Worm (Caenorhabditis elegans) whole organism, L1 larva: ENCODE data around the gene C04C3.4.

Experiments used
- C16A3.4 ChIP-seq: fragments of 150-350 bp; optimal IDR thresholded peaks from 2 replicates; lab custom pipeline; 2014; ENCODE audit warnings: missing biosample characterization, missing genetic modification characterization
- F16B12.6 ChIP-seq: fragments of 150-350 bp; optimal IDR thresholded peaks from 2 replicates; lab custom pipeline; 2014; ENCODE audit warnings: missing biosample characterization, missing genetic modification characterization
- Y116A8C.19 ChIP-seq: sonication (generic microtip); optimal IDR thresholded peaks from 2 replicates; lab custom pipeline; 2016; ENCODE audit warnings: missing compliant biosample characterization, missing genetic modification characterization, borderline replicate concordance
- aha-1 ChIP-seq: fragments of 150-350 bp; optimal IDR thresholded peaks from 2 replicates; lab custom pipeline; 2014; ENCODE audit warnings: missing biosample characterization, missing genetic modification characterization
- alr-1 ChIP-seq: fragments of 200-800 bp; sonication (Bioruptor generic); optimal IDR thresholded peaks from 2 replicates; lab custom pipeline; 2018; ENCODE audit warnings: borderline replicate concordance, mild to moderate bottlenecking, missing genetic modification characterization, missing compliant biosample characterization
- ama-1 ChIP-seq: fragments of 150-350 bp; optimal IDR thresholded peaks from 2 replicates; lab custom pipeline; 2014
- ceh-63 ChIP-seq: fragments of 200-800 bp; sonication (Bioruptor generic); optimal IDR thresholded peaks from 2 replicates; lab custom pipeline; 2018; ENCODE audit warnings: mild to moderate bottlenecking, missing genetic modification characterization, missing compliant biosample characterization
- ceh-82 ChIP-seq, 3 experiments: fragments of 150-350 bp in 1 of 3; sonication (generic microtip) in 2 of 3; optimal IDR thresholded peaks; 2 replicates each; lab custom pipeline; 2014 to 2017; ENCODE audit warnings: missing biosample characterization in 3 of 3, missing genetic modification characterization in 3 of 3
- ceh-90 ChIP-seq: sonication (generic microtip); optimal IDR thresholded peaks from 2 replicates; lab custom pipeline; 2016; ENCODE audit warnings: missing genetic modification characterization, missing compliant biosample characterization
- ces-1 ChIP-seq: fragments of 150-350 bp; optimal IDR thresholded peaks from 2 replicates; lab custom pipeline; 2014; ENCODE audit warnings: missing biosample characterization, missing genetic modification reagents, missing genetic modification characterization
- dpl-1 ChIP-seq, 3 experiments: fragments of 150-350 bp in 2 of 3; sonication (generic microtip) in 1 of 3; optimal IDR thresholded peaks; 2 replicates each; lab custom pipeline; 2014 to 2017; ENCODE audit warnings: missing biosample characterization in 3 of 3, missing genetic modification characterization in 3 of 3, missing genetic modification reagents in 3 of 3
- efl-3 ChIP-seq: fragments of 200-800 bp; sonication (Bioruptor generic); optimal IDR thresholded peaks from 2 replicates; lab custom pipeline; 2018; ENCODE audit warnings: mild to moderate bottlenecking, missing genetic modification characterization, missing compliant biosample characterization
- egl-13 ChIP-seq: sonication (generic microtip); optimal IDR thresholded peaks from 2 replicates; lab custom pipeline; 2016; ENCODE audit warnings: missing genotype, missing genetic modification reagents, missing genetic modification characterization, missing compliant biosample characterization
- egl-27 ChIP-seq, 2 experiments: fragments of 150-350 bp in 1 of 2; sonication (generic microtip); optimal IDR thresholded peaks; 3 replicates each; lab custom pipeline; 2017 to 2018; ENCODE audit warnings: missing biosample characterization in 2 of 2, missing genetic modification characterization in 2 of 2, missing genetic modification reagents in 2 of 2
- elt-3 ChIP-seq, 6 experiments: fragments of 150-350 bp in 1 of 6; sonication (generic microtip); optimal IDR thresholded peaks; 2 replicates each; lab custom pipeline; 2017 to 2018; ENCODE audit warnings: missing biosample characterization in 6 of 6, missing genetic modification characterization in 6 of 6, inconsistent platforms in 1 of 6
- ets-5 ChIP-seq: fragments of 200-800 bp; sonication (Bioruptor generic); IDR thresholded peaks from 2 replicates; pipeline ENCODE4 v1.3.6; 2022; ENCODE audit warnings: missing genetic modification characterization, missing compliant biosample characterization
- fkh-8 ChIP-seq: sonication (generic microtip); optimal IDR thresholded peaks from 2 replicates; lab custom pipeline; 2016; ENCODE audit warnings: mild to moderate bottlenecking, missing genetic modification characterization, missing compliant biosample characterization
- fos-1 ChIP-seq: fragments of 150-350 bp; optimal IDR thresholded peaks from 2 replicates; lab custom pipeline; 2014; ENCODE audit warnings: missing biosample characterization, missing genetic modification characterization
- grh-1 ChIP-seq: fragments of 200-800 bp; sonication (Bioruptor generic); IDR thresholded peaks from 2 replicates; pipeline ENCODE4 v1.3.6; 2022; ENCODE audit warnings: missing genetic modification reagents, missing genetic modification characterization, missing compliant biosample characterization
- hlh-17 ChIP-seq: fragments of 200-800 bp; sonication (Bioruptor generic); optimal IDR thresholded peaks from 2 replicates; lab custom pipeline; 2018; ENCODE audit warnings: missing genetic modification characterization, mild to moderate bottlenecking, missing compliant biosample characterization, moderate library complexity, borderline replicate concordance
- hlh-4 ChIP-seq: sonication (generic microtip); optimal IDR thresholded peaks from 2 replicates; lab custom pipeline; 2016; ENCODE audit warnings: mild to moderate bottlenecking, missing genetic modification characterization, missing compliant biosample characterization
- hpl-2 ChIP-seq: fragments of 150-350 bp; optimal IDR thresholded peaks from 2 replicates; lab custom pipeline; 2014; ENCODE audit warnings: missing biosample characterization, missing genetic modification reagents, missing genetic modification characterization
- irx-1 ChIP-seq: sonication (generic microtip); optimal IDR thresholded peaks from 2 replicates; lab custom pipeline; 2016; ENCODE audit warnings: missing genetic modification characterization, missing compliant biosample characterization
- lin-13 ChIP-seq: fragments of 150-350 bp; optimal IDR thresholded peaks from 2 replicates; lab custom pipeline; 2014; ENCODE audit warnings: missing biosample characterization, missing genetic modification reagents, missing genetic modification characterization
- lin-14 ChIP-seq: fragments of 200-800 bp; sonication (Bioruptor generic); optimal IDR thresholded peaks from 2 replicates; lab custom pipeline; 2018; ENCODE audit warnings: mild to moderate bottlenecking, missing genetic modification characterization, moderate library complexity, missing compliant biosample characterization
- lin-35 ChIP-seq, 2 experiments: fragments of 150-350 bp; optimal IDR thresholded peaks; 2 replicates each; lab custom pipeline; 2014; ENCODE audit warnings: missing biosample characterization in 2 of 2, missing genetic modification characterization in 2 of 2, missing genetic modification reagents in 2 of 2
- lin-39 ChIP-seq: fragments of 150-350 bp; optimal IDR thresholded peaks from 2 replicates; lab custom pipeline; 2014; ENCODE audit warnings: missing biosample characterization, missing genetic modification reagents, missing genetic modification characterization
- mdl-1 ChIP-seq, 2 experiments: fragments of 150-350 bp; optimal IDR thresholded peaks; 2 replicates each; lab custom pipeline; 2014 to 2017; ENCODE audit warnings: missing biosample characterization in 2 of 2, missing genetic modification characterization in 2 of 2, inconsistent platforms in 1 of 2
- mep-1 ChIP-seq: fragments of 150-350 bp; optimal IDR thresholded peaks from 2 replicates; lab custom pipeline; 2014; ENCODE audit warnings: missing biosample characterization, missing genetic modification characterization
- nhr-11 ChIP-seq: fragments of 150-350 bp; optimal IDR thresholded peaks from 2 replicates; lab custom pipeline; 2014; ENCODE audit warnings: missing biosample characterization, missing genetic modification characterization
- nhr-12 ChIP-seq: sonication (generic microtip); optimal IDR thresholded peaks from 2 replicates; lab custom pipeline; 2017; ENCODE audit warnings: missing biosample characterization, missing genetic modification characterization
- nhr-19 ChIP-seq: fragments of 200-800 bp; sonication (Bioruptor generic); conservative IDR thresholded peaks from 2 replicates; pipeline ENCODE4 v1.3.6; 2022; ENCODE audit warnings: missing genetic modification characterization, missing compliant biosample characterization
- nhr-20 ChIP-seq: sonication (generic microtip); optimal IDR thresholded peaks from 2 replicates; lab custom pipeline; 2016; ENCODE audit warnings: mild to moderate bottlenecking, missing genetic modification characterization, missing compliant biosample characterization
- nhr-47 ChIP-seq: sonication (generic microtip); optimal IDR thresholded peaks from 2 replicates; lab custom pipeline; 2016; ENCODE audit warnings: mild to moderate bottlenecking, missing genetic modification characterization, moderate library complexity, missing compliant biosample characterization
- nhr-71 ChIP-seq: sonication (generic microtip); optimal IDR thresholded peaks from 2 replicates; lab custom pipeline; 2016; ENCODE audit warnings: mild to moderate bottlenecking, missing genetic modification characterization, moderate library complexity, missing compliant biosample characterization
- nhr-77 ChIP-seq: fragments of 150-350 bp; optimal IDR thresholded peaks from 2 replicates; lab custom pipeline; 2014; ENCODE audit warnings: missing biosample characterization, missing genetic modification characterization
- nhr-85 ChIP-seq: sonication (generic microtip); peaks from one replicate; lab custom pipeline; 2016; ENCODE audit warnings: missing genetic modification characterization, inconsistent platforms, missing compliant biosample characterization
- nhr-90 ChIP-seq: sonication (generic microtip); optimal IDR thresholded peaks from 2 replicates; lab custom pipeline; 2016; ENCODE audit warnings: mild to moderate bottlenecking, missing genetic modification characterization, missing compliant biosample characterization; ENCODE audit not compliant: poor library complexity
- pax-3 ChIP-seq: fragments of 200-800 bp; sonication (Bioruptor generic); optimal IDR thresholded peaks from 2 replicates; lab custom pipeline; 2018; ENCODE audit warnings: mild to moderate bottlenecking, missing genetic modification characterization, moderate library complexity, missing compliant biosample characterization
- skn-1 ChIP-seq: fragments of 150-350 bp; optimal IDR thresholded peaks from 2 replicates; lab custom pipeline; 2014; ENCODE audit warnings: missing biosample characterization, missing genetic modification characterization
- snpc-4 ChIP-seq: fragments of 150-350 bp; optimal IDR thresholded peaks from 2 replicates; lab custom pipeline; 2014; ENCODE audit warnings: missing biosample characterization, missing genetic modification characterization
- sox-4 ChIP-seq: sonication (generic microtip); optimal IDR thresholded peaks from 2 replicates; lab custom pipeline; 2016; ENCODE audit warnings: missing genetic modification characterization, missing compliant biosample characterization
- tbx-2 ChIP-seq: sonication (generic microtip); optimal IDR thresholded peaks from 2 replicates; lab custom pipeline; 2016; ENCODE audit warnings: missing genetic modification characterization, missing compliant biosample characterization
- tlp-1 ChIP-seq: fragments of 150-350 bp; optimal IDR thresholded peaks from 2 replicates; lab custom pipeline; 2014; ENCODE audit warnings: missing biosample characterization, missing genetic modification characterization
- unc-30 ChIP-seq: sonication (generic microtip); optimal IDR thresholded peaks from 2 replicates; lab custom pipeline; 2017; ENCODE audit warnings: missing biosample characterization, missing genetic modification characterization
- unc-62 ChIP-seq: fragments of 150-350 bp; optimal IDR thresholded peaks from 2 replicates; lab custom pipeline; 2014; ENCODE audit warnings: missing biosample characterization, missing genetic modification reagents, missing genetic modification characterization
- unc-86 ChIP-seq: sonication (generic microtip); optimal IDR thresholded peaks from 2 replicates; lab custom pipeline; 2016; ENCODE audit warnings: missing genetic modification characterization, missing compliant biosample characterization
- vab-15 ChIP-seq: sonication (generic microtip); optimal IDR thresholded peaks from 2 replicates; lab custom pipeline; 2017; ENCODE audit warnings: missing genotype, mild to moderate bottlenecking, missing genetic modification characterization, missing compliant biosample characterization
- xbp-1 ChIP-seq: sonication (generic microtip); optimal IDR thresholded peaks from 2 replicates; lab custom pipeline; 2016; ENCODE audit warnings: missing genetic modification characterization, missing compliant biosample characterization
- zag-1 ChIP-seq: fragments of 150-350 bp; optimal IDR thresholded peaks from 2 replicates; lab custom pipeline; 2014; ENCODE audit warnings: missing biosample characterization, missing genetic modification characterization
- zip-4 ChIP-seq: fragments of 200-800 bp; sonication (Bioruptor generic); optimal IDR thresholded peaks from 2 replicates; lab custom pipeline; 2018; ENCODE audit warnings: mild to moderate bottlenecking, missing genetic modification characterization, moderate library complexity, missing compliant biosample characterization

Gene C04C3.4

DNA sequence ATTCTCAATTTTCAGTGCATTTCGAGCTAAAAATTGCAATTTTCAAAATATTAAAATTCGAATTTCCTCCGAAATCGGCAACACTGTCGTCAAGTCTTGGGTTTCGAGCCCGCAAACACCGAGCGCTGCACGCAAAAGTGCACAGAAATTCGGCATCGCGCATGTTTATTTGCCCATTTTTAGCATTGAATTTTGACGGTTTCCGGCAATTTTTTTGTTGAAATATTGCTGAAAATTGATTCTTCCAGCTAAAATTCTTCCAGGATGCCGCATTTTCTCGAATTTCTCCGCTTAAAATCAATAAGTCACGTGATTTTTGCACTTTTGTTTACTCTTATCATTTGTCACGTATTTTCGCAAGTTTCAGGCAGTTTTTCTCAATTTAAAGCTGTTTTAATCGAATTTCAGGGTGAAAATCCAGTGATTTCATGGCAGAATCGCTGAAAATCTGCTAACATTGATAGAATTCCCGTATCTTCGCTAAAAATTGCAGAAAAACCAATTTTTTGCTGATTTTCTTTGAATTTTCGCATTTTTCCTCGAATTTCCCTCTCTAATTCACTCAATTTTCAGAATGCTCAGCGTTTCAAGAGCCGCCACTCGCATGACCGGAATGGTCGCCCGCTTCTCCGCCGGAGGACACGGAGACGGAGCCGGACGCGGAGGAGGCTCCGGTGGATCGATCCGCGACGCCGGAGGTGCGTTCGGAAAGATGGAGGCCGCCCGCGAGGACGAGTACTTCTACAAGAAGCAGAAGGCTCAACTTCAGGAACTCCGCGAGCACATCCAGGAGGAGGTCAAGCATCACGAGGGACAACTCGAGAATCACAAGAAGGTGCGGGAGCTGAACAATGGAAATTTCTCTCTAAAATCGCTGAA lies 8.6 kb upstream of the C04C3.4 start, which contains the start of gene mai-2:
TSS of gene mai-2 (plus strand) at position 574 of the 879 bp plus-strand sequence.
- no peak for TF ChIP-seq hlh-4 (tag; lab: Kevin White, UChicago)
- peak; percentile 26 for TF ChIP-seq snpc-4 (tag; lab: Kevin White, UChicago)
- TF ChIP-seq skn-1: peak; percentile 57
- no peak for TF ChIP-seq efl-3 (GFP tag; lab: Kevin White, UChicago)
- peak; percentile 90 to 94 (median 91) for TF ChIP-seq dpl-1 (GFP tag; optimal IDR thresholded peaks at IDR 0.05; lab: Kevin White, UChicago)
- no peak for TF ChIP-seq ces-1
- TF ChIP-seq unc-30: no peak
- peak; percentile 57 for TF ChIP-seq lin-13 (GFP tag; lab: Kevin White, UChicago)
- TF ChIP-seq unc-86: peak; percentile 60
- peak; percentile 58 for TF ChIP-seq fos-1 (tag; lab: Kevin White, UChicago)
- TF ChIP-seq F16B12.6 (tag; lab: Kevin White, UChicago): peak; percentile 95
- TF ChIP-seq lin-14 (GFP tag; lab: Kevin White, UChicago): peak; percentile 60
- TF ChIP-seq egl-27 (tag; optimal IDR thresholded peaks at IDR 0.05; lab: Kevin White, UChicago): no peak
- peak; percentile 49 for TF ChIP-seq mep-1 (tag; lab: Kevin White, UChicago)
- TF ChIP-seq nhr-11 (tag; lab: Kevin White, UChicago): peak; percentile 18
- TF ChIP-seq tbx-2 (tag; lab: Kevin White, UChicago): peak; percentile 64
- peak; percentile 41 for TF ChIP-seq nhr-90 (tag; lab: Kevin White, UChicago)
- TF ChIP-seq lin-39 (tag; lab: Kevin White, UChicago): peak; percentile 18
- TF ChIP-seq ets-5 (GFP tag; lab: Robert Waterston, UW): no peak
- peak; percentile 80 for TF ChIP-seq nhr-71 (tag; lab: Kevin White, UChicago)
- no peak for TF ChIP-seq ceh-63 (GFP tag; lab: Kevin White, UChicago)
- TF ChIP-seq tlp-1: no peak
- TF ChIP-seq nhr-12 (tag; lab: Kevin White, UChicago): no peak
- no peak for TF ChIP-seq unc-62
- TF ChIP-seq irx-1 (tag; lab: Kevin White, UChicago): no peak
- TF ChIP-seq egl-13: no peak
- peak; percentile 21 to 74 (median 32) for TF ChIP-seq ceh-82 (tag; optimal IDR thresholded peaks at IDR 0.05; lab: Kevin White, UChicago)
- peak; percentile 12 for TF ChIP-seq pax-3 (tag; lab: Kevin White, UChicago)
- TF ChIP-seq hpl-2 (GFP tag; lab: Kevin White, UChicago): no peak
- TF ChIP-seq fkh-8 (tag; lab: Kevin White, UChicago): peak; percentile 59
- no peak for TF ChIP-seq ceh-90 (tag; lab: Kevin White, UChicago)
- no peak for TF ChIP-seq alr-1
- TF ChIP-seq zip-4 (GFP tag; lab: Kevin White, UChicago): no peak
- TF ChIP-seq Y116A8C.19: no peak
- TF ChIP-seq nhr-77 (tag; lab: Kevin White, UChicago): peak; percentile 45
- TF ChIP-seq ama-1 (lab: Kevin White, UChicago): no peak
- peak; percentile 53 for TF ChIP-seq C16A3.4 (tag; lab: Kevin White, UChicago)
- TF ChIP-seq elt-3 (tag; optimal IDR thresholded peaks at IDR 0.05; lab: Kevin White, UChicago): peak in 2 of 6 experiments; percentile 28 to 29
- TF ChIP-seq zag-1: no peak
- TF ChIP-seq nhr-20 (tag; lab: Kevin White, UChicago): peak; percentile 66
- no peak for TF ChIP-seq aha-1
- peak; percentile 65 for TF ChIP-seq nhr-19
- peak; percentile 94 to 96 for TF ChIP-seq lin-35 (GFP tag; optimal IDR thresholded peaks at IDR 0.05; lab: Kevin White, UChicago)
- no peak; the same call in 1 of the 2 replicates for TF ChIP-seq grh-1
- TF ChIP-seq sox-4 (tag; lab: Kevin White, UChicago): no peak
- no peak for TF ChIP-seq hlh-17 (GFP tag; lab: Kevin White, UChicago)
- TF ChIP-seq nhr-85: peak; percentile 63
- TF ChIP-seq nhr-47: peak; percentile 73
- TF ChIP-seq xbp-1 (tag; lab: Kevin White, UChicago): peak; percentile 65
- no peak for TF ChIP-seq vab-15 (tag; lab: Kevin White, UChicago)
- peak in 1 of 2 experiments; percentile 45 for TF ChIP-seq mdl-1 (tag; optimal IDR thresholded peaks at IDR 0.05; lab: Kevin White, UChicago)
